Fruit fly (Drosophila melanogaster) S2 (cell line): ENCODE data around the gene CG10561.

ENCODE experiments used
- CG8478 ChIP-seq: fragments of >200 bp; optimal IDR thresholded peaks from 2 replicates; lab custom pipeline; 2018
- CTCF ChIP-seq, 2 experiments: fragments of >200 bp; optimal IDR thresholded peaks; 2 replicates each; lab custom pipeline; 2018

dm6 chr2L:19108377-19108876, 5.8 kb upstream of the CG10561 start, which contains the start of gene Lim3:
- no peak for TF ChIP-seq CG8478 (lab: Kevin White, UChicago)
- TF ChIP-seq CTCF (optimal IDR thresholded peaks at IDR 0.05; lab: Kevin White, UChicago): no peak
